Worm (Caenorhabditis elegans): ENCODE data around the gene clc-25.

clc-25 gene

DNA sequence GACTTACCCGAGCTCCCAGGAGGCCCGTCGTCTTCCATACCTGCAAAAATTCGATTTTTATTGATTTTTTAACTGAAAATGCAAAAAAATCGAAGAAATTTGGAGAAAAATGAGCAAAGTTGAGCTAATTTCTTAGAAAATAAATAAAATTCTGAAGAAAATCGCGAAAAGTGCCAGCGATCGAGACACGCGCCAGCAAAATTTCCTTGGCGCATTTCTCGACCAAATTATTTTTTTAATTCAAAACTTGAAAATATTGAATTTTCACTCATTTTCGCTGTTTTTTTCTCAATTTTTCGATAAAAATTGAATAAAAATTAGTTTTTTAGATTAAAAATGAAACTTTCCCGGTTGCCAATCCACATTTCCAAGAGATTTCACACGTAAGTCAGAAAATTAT is 11.0 kb upstream of the clc-25 start, which contains the start of the genes chin-1 and BE0003N10.1:
Gene chin-1 (minus strand): TSS at position 40 of the 400 bp plus-strand sequence.
Gene BE0003N10.1 (plus strand): TSS at position 320 of the 400 bp plus-strand sequence.
- no peak for TF ChIP-seq ham-2 (GFP tag; optimal IDR thresholded peaks at IDR 0.05)
- TF ChIP-seq ces-1 (GFP tag; optimal IDR thresholded peaks at IDR 0.05), result peak; percentile 32
- peak; percentile 28 for TF ChIP-seq lsy-2 (tag; optimal IDR thresholded peaks at IDR 0.05)
- peak; percentile 31 for TF ChIP-seq lin-13 (tag; optimal IDR thresholded peaks at IDR 0.05)
- TF ChIP-seq mls-2 (tag; optimal IDR thresholded peaks at IDR 0.05), result no peak
- TF ChIP-seq mep-1 (tag; optimal IDR thresholded peaks at IDR 0.05), result peak; percentile 30

DNA sequence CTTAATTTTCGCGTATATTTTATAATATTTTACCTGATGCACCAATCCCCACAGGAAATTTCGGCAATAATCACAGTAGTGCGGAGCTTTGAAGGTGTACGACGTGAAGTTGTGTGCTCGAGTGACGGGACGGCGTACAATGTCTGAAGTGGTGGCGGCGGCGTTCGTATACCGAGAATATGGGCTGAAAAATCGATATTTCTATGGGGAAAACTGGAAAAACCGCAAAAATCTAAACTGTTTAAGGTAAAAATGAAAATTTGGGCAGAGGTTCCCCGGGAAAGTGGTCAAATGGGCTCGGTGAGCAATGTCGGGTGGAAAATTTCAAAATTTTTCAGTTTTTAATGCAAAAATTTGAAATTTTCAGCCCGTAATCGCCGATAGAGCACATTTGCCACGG is 8.7 kb upstream of the clc-25 start:
- TF ChIP-seq cnd-1 (tag; optimal IDR thresholded peaks at IDR 0.05) (no peak), lin-32 (GFP tag; optimal IDR thresholded peaks at IDR 0.05) (no peak), lsy-2 (tag; optimal IDR thresholded peaks at IDR 0.05) (no peak), sptf-1 (tag; optimal IDR thresholded peaks at IDR 0.05) (no peak), elt-1 (tag; optimal IDR thresholded peaks at IDR 0.05; ENCODE audit: borderline replicate concordance, insufficient read depth) (no peak)

DNA sequence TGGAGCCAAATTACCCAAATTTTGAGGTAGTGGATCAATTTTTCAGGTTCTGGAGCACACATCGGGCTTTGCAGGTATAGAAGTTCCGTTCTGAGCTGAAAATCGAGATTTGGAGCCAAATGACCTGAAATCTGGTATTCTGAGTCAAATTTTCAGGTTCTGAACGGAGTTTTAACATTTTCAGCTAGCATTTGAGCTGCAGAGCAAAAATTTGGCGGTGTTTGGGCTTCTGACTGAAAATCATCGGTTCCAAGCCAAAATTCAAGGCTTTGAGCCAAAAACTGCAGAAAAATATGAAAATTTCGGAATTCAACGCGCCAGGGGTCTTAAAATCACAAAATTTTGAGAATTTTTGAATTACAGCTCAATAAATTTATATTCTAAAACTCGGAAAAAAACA is 4.8 kb upstream of the clc-25 start, which contains the start of the genes clc-26 and E_BE45912.2:
Gene clc-26 (minus strand): TSS at position 101 of the 400 bp plus-strand sequence.
Gene E_BE45912.2 (minus strand): TSS at position 139 of the 400 bp plus-strand sequence.
- TF ChIP-seq unc-120 (tag; optimal IDR thresholded peaks at IDR 0.05; ENCODE audit: poor library complexity, severe bottlenecking) (no peak), nhr-28 (tag; optimal IDR thresholded peaks at IDR 0.05) (no peak)

DNA sequence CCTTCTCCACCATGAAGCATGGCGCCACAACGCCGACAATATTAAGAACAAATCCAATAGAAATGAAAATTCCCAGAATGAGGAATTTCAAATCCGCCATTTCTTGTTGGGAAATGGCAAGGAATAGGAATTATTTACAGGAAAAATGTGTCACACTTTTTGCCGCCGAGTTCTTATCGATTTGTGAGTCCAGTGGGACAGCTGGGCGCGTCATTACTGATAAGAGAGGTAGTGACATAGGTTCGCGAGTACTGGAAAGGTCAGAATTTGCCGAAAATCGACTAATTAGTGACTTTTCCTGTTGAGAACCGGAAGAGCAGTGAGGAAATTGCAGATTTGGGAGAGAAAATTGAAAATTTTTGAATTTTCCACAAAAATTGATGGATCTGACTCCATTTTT is 2.1 kb upstream of the clc-25 start:
- no peak for TF ChIP-seq hlh-1 (tag; optimal IDR thresholded peaks at IDR 0.05)
- no peak for TF ChIP-seq unc-120 (tag; optimal IDR thresholded peaks at IDR 0.05; ENCODE audit: poor library complexity, severe bottlenecking)
- no peak for TF ChIP-seq mab-5 (tag; optimal IDR thresholded peaks at IDR 0.05)
- no peak for TF ChIP-seq elt-1 (tag; optimal IDR thresholded peaks at IDR 0.05; ENCODE audit: borderline replicate concordance, insufficient read depth)
- no peak for TF ChIP-seq ceh-43 (GFP tag; optimal IDR thresholded peaks at IDR 0.05)
- TF ChIP-seq ztf-11 (tag; optimal IDR thresholded peaks at IDR 0.05), result no peak

DNA sequence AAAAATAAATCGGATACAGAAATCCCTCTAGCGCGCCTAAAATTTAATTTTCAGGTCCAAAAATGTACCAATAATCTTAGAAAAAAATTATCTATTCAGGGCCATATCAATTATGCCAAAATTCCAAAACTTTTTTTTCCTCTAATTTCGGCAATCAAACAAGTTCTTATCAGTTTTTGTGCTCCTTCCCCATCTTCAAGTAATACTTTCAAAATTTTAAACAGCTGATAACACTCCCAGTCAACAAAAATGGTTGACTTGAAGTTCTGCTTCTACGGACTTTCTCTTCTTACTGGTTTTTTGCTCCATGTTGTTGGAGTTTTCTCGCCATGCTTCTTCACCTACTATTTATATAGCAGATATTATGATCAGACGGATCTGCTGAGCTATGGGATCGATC is 5.4 kb downstream of the clc-25 start, which contains the start of gene clc-23:
Gene clc-23 (plus strand): TSS at position 223 of the 400 bp plus-strand sequence.
- TF ChIP-seq lsy-2 (tag; optimal IDR thresholded peaks at IDR 0.05) (no peak), mep-1 (tag; optimal IDR thresholded peaks at IDR 0.05) (no peak), nhr-28 (tag; optimal IDR thresholded peaks at IDR 0.05) (no peak), zip-8 (tag; optimal IDR thresholded peaks at IDR 0.05) (no peak), ces-1 (GFP tag; optimal IDR thresholded peaks at IDR 0.05) (no peak), flh-1 (GFP tag; optimal IDR thresholded peaks at IDR 0.05) (no peak)

DNA sequence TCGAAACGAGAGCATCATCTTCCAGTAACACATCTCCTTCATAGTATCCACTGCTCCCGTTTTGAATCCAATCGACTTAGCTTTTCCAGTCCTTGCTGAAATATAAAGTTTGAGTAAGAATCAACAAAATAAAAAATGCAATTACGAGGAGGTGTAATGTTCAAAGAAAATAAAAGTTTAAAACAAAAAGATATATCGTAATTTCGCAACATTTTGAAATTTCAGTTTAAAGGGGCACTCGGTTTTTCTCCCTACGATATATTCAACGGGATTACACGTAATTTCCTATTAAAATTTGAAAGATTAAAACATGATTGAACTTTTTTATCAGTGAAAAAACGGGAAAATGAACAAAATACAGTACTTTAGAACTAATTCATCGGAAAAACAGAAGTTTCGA is 10.1 kb downstream of the clc-25 start, which contains the start of gene Y34F4.3:
Gene Y34F4.3 (minus strand): TSS at position 101 of the 400 bp plus-strand sequence.
- no peak for TF ChIP-seq unc-62 (GFP tag; optimal IDR thresholded peaks at IDR 0.05)
- no peak for TF ChIP-seq snpc-4 (tag; optimal IDR thresholded peaks at IDR 0.05)
- TF ChIP-seq mls-2 (tag; optimal IDR thresholded peaks at IDR 0.05), result no peak
- no peak for TF ChIP-seq nhr-237 (tag; optimal IDR thresholded peaks at IDR 0.05)
- no peak for TF ChIP-seq drap-1 (GFP tag; optimal IDR thresholded peaks at IDR 0.05)
- no peak for TF ChIP-seq cnd-1 (tag; optimal IDR thresholded peaks at IDR 0.05)
- TF ChIP-seq ztf-11 (tag; optimal IDR thresholded peaks at IDR 0.05), result no peak
- no peak for TF ChIP-seq elt-3 (tag; optimal IDR thresholded peaks at IDR 0.05)
- no peak for TF ChIP-seq elt-1 (tag; optimal IDR thresholded peaks at IDR 0.05; ENCODE audit: borderline replicate concordance, insufficient read depth)
- TF ChIP-seq blmp-1 (tag; optimal IDR thresholded peaks at IDR 0.05), result no peak
- no peak for TF ChIP-seq lin-13 (tag; optimal IDR thresholded peaks at IDR 0.05)

DNA sequence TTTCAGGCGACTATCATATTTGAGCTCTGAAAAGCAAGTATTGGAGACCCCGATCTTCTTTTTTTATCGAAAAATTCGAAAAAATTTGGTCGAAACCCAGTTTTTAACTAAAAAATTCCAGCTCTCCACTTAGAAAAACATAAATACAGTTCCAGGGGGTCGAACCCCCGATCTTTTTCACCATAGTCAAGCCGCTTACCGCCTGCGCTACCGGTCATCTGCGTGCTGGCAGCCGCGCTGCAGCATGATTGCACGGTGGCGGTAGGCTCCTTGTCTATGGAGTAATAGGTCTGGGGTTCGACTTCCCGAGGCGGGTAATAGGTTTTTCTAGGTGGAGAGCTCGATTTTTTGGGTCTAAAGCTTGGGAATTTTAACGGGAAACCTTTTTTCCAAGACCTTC is 16.4 kb downstream of the clc-25 start, which contains the start of gene clc-24:
Gene clc-24 (plus strand): TSS at position 263 of the 400 bp plus-strand sequence.
- TF ChIP-seq ham-2 (GFP tag; optimal IDR thresholded peaks at IDR 0.05), result no peak
- TF ChIP-seq ceh-83 (GFP tag; optimal IDR thresholded peaks at IDR 0.05), result no peak
- TF ChIP-seq ztf-11 (tag; optimal IDR thresholded peaks at IDR 0.05), result no peak
- no peak for TF ChIP-seq M03D4.4 (tag; optimal IDR thresholded peaks at IDR 0.05)
- no peak for TF ChIP-seq lin-13 (tag; optimal IDR thresholded peaks at IDR 0.05)
- no peak for TF ChIP-seq flh-1 (GFP tag; optimal IDR thresholded peaks at IDR 0.05)
- TF ChIP-seq unc-62 (GFP tag; optimal IDR thresholded peaks at IDR 0.05), result no peak
- no peak for TF ChIP-seq elt-1 (tag; optimal IDR thresholded peaks at IDR 0.05; ENCODE audit: borderline replicate concordance, insufficient read depth)
- no peak for TF ChIP-seq nhr-2 (tag; optimal IDR thresholded peaks at IDR 0.05)
- TF ChIP-seq nhr-28 (tag; optimal IDR thresholded peaks at IDR 0.05), result no peak
- TF ChIP-seq cnd-1 (tag; optimal IDR thresholded peaks at IDR 0.05), result no peak
- no peak for TF ChIP-seq blmp-1 (tag; optimal IDR thresholded peaks at IDR 0.05)
- TF ChIP-seq nhr-76 (tag; optimal IDR thresholded peaks at IDR 0.05), result no peak
- no peak for TF ChIP-seq elt-3 (tag; optimal IDR thresholded peaks at IDR 0.05)
- no peak for TF ChIP-seq unc-120 (tag; optimal IDR thresholded peaks at IDR 0.05; ENCODE audit: poor library complexity, severe bottlenecking)
- TF ChIP-seq bed-3 (GFP tag; optimal IDR thresholded peaks at IDR 0.05), result no peak
- TF ChIP-seq lsy-2 (tag; optimal IDR thresholded peaks at IDR 0.05), result no peak
- TF ChIP-seq mab-5 (tag; optimal IDR thresholded peaks at IDR 0.05), result no peak
- no peak for TF ChIP-seq sptf-1 (tag; optimal IDR thresholded peaks at IDR 0.05)

Data from whole organism, mixed stage, embryonic.